Fruit fly (Drosophila melanogaster) whole organism, adult: Measurements from ENCODE around the gene wupA.

ENCODE experiments used
- CG11617 ChIP-seq: fragments of 200-800 bp; sonication (Bioruptor generic); optimal IDR thresholded peaks from 2 replicates; lab custom pipeline; 2017; ENCODE audit warnings: mild to moderate bottlenecking, missing biosample characterization, missing genetic modification reagents, missing genetic modification characterization
- CG12768 ChIP-seq: fragments of 200-800 bp; sonication (Bioruptor generic); optimal IDR thresholded peaks from 2 replicates; lab custom pipeline; 2017; ENCODE audit warnings: missing biosample characterization, missing genetic modification characterization, mild to moderate bottlenecking, moderate library complexity, missing genetic modification reagents
- CG33017 ChIP-seq: fragments of 200-800 bp; sonication (Bioruptor generic); optimal IDR thresholded peaks from 2 replicates; lab custom pipeline; 2018; ENCODE audit warnings: missing biosample characterization, mild to moderate bottlenecking, missing genetic modification characterization, moderate library complexity
- CG5204 ChIP-seq: fragments of 200-800 bp; sonication (Bioruptor generic); optimal IDR thresholded peaks from 2 replicates; lab custom pipeline; 2016; ENCODE audit warnings: missing biosample characterization, missing genetic modification characterization
- CG7101 ChIP-seq: fragments of 200-800 bp; sonication (Bioruptor generic); optimal IDR thresholded peaks from 2 replicates; lab custom pipeline; 2018; ENCODE audit warnings: missing biosample characterization, mild to moderate bottlenecking, missing genetic modification characterization, moderate library complexity
- Hr96 ChIP-seq: fragments of 200-800 bp; sonication (Bioruptor generic); optimal IDR thresholded peaks from 2 replicates; lab custom pipeline; 2016; ENCODE audit warnings: missing biosample characterization, missing genetic modification characterization
- Mnt ChIP-seq: fragments of 200-800 bp; sonication (Bioruptor generic); optimal IDR thresholded peaks from 2 replicates; lab custom pipeline; 2016; ENCODE audit warnings: missing biosample characterization, mild to moderate bottlenecking, missing genetic modification characterization
- cic ChIP-seq: fragments of 200-800 bp; sonication (Bioruptor generic); optimal IDR thresholded peaks from 2 replicates; lab custom pipeline; 2017; ENCODE audit warnings: missing biosample characterization, mild to moderate bottlenecking, missing genetic modification characterization, moderate library complexity
- cnc ChIP-seq, 2 experiments: fragments of >200 bp; optimal IDR thresholded peaks; 2 replicates each; lab custom pipeline; 2017
- kay ChIP-seq: fragments of 200-800 bp; sonication (Bioruptor generic); peaks from one replicate; lab custom pipeline; 2016; ENCODE audit warnings: missing biosample characterization, missing genetic modification characterization, borderline replicate concordance
- ovo ChIP-seq: fragments of 200-800 bp; sonication (Bioruptor generic); optimal IDR thresholded peaks from 2 replicates; lab custom pipeline; 2016; ENCODE audit warnings: missing biosample characterization, missing genetic modification characterization
- pad ChIP-seq: fragments of 200-800 bp; sonication (Bioruptor generic); optimal IDR thresholded peaks from 3 replicates; lab custom pipeline; 2017; ENCODE audit warnings: missing biosample characterization, missing genetic modification characterization, mild to moderate bottlenecking, moderate library complexity, missing genetic modification reagents
- tj ChIP-seq: fragments of 200-800 bp; sonication (Bioruptor generic); optimal IDR thresholded peaks from 3 replicates; lab custom pipeline; 2017; ENCODE audit warnings: missing biosample characterization, mild to moderate bottlenecking, missing genetic modification characterization, moderate library complexity

DNA sequence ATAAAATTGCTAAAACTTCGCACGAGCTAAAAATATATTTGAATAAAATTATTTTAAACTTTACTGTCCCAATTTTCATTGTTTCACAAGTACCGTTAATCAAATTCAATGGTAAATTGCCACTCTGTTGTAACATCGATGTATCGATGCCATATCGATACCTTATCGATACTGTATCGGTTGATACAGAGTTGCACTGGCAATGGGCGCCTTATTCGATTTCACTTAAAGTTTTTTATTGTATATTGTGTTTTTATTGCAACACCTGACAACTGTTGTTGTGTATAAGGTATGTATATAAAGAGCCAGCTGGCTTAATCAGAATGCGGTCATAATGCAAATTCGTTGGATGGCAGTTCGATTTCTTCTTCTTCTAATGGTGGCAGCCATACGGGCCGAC, 21.6 kb upstream of the wupA start, which contains the start of gene CG43229:
- no peak for TF ChIP-seq tj (GFP tag; lab: Kevin White, UChicago)
- TF ChIP-seq cic (GFP tag; lab: Kevin White, UChicago) = no peak
- no peak for TF ChIP-seq CG33017 (tag; lab: Kevin White, UChicago)
- no peak for TF ChIP-seq CG12768
- no peak for TF ChIP-seq pad (GFP tag; lab: Kevin White, UChicago)
- no peak for TF ChIP-seq CG5204 (GFP tag; lab: Kevin White, UChicago)
- no peak for TF ChIP-seq cnc (optimal IDR thresholded peaks at IDR 0.05; lab: Kevin White, UChicago)
- peak; percentile 3 for TF ChIP-seq ovo (GFP tag; lab: Kevin White, UChicago)
- no peak for TF ChIP-seq CG7101 (tag; lab: Kevin White, UChicago)
- no peak for TF ChIP-seq CG11617 (GFP tag; lab: Kevin White, UChicago)
- TF ChIP-seq Mnt (GFP tag; lab: Kevin White, UChicago) = no peak
- TF ChIP-seq kay (GFP tag; lab: Kevin White, UChicago) = no peak
- TF ChIP-seq Hr96 (GFP tag; lab: Kevin White, UChicago) = no peak
